Worm (Caenorhabditis elegans) whole organism, L2 larva: ENCODE results near the gene Y54G2A.52.

ENCODE experiments used
- blmp-1 ChIP-seq: sonication (generic microtip); optimal IDR thresholded peaks from 2 replicates; lab custom pipeline; 2017; ENCODE audit warnings: missing genetic modification characterization, mild to moderate bottlenecking, missing compliant biosample characterization, antibody characterized with exemption, moderate library complexity; ENCODE audit not compliant: insufficient read depth
- lin-39 ChIP-seq: fragments of 150-350 bp; optimal IDR thresholded peaks from 2 replicates; lab custom pipeline; 2014; ENCODE audit warnings: missing biosample characterization, missing genetic modification reagents, missing genetic modification characterization
- mab-5 ChIP-seq: fragments of 150-350 bp; optimal IDR thresholded peaks from 2 replicates; lab custom pipeline; 2014; ENCODE audit warnings: missing biosample characterization, missing genetic modification characterization
- nhr-23 ChIP-seq: fragments of 150-350 bp; optimal IDR thresholded peaks from 2 replicates; lab custom pipeline; 2014; ENCODE audit warnings: missing biosample characterization, missing genetic modification reagents, missing genetic modification characterization
- nhr-237 ChIP-seq: fragments of 150-350 bp; optimal IDR thresholded peaks from 2 replicates; lab custom pipeline; 2014; ENCODE audit warnings: missing biosample characterization, missing genetic modification characterization
- nhr-6 ChIP-seq: fragments of 150-350 bp; optimal IDR thresholded peaks from 2 replicates; lab custom pipeline; 2014; ENCODE audit warnings: missing biosample characterization, missing genetic modification characterization
- peb-1 ChIP-seq: fragments of 150-350 bp; optimal IDR thresholded peaks from 2 replicates; lab custom pipeline; 2014; ENCODE audit warnings: missing biosample characterization, missing genetic modification characterization
- unc-39 ChIP-seq: fragments of 150-350 bp; optimal IDR thresholded peaks from 2 replicates; lab custom pipeline; 2014; ENCODE audit warnings: missing biosample characterization, missing genetic modification characterization
- unc-62 ChIP-seq: fragments of 150-350 bp; optimal IDR thresholded peaks from 2 replicates; lab custom pipeline; 2014; ENCODE audit warnings: missing biosample characterization, missing genetic modification reagents, missing genetic modification characterization
- ztf-11 ChIP-seq: sonication (generic microtip); optimal IDR thresholded peaks from 2 replicates; lab custom pipeline; 2017; ENCODE audit warnings: missing biosample characterization, missing genetic modification characterization

- TF ChIP-seq unc-62 (GFP tag; lab: Kevin White, UChicago) (no peak), nhr-237 (tag; lab: Kevin White, UChicago) (no peak), blmp-1 (tag; lab: Kevin White, UChicago) (no peak), unc-39 (tag; lab: Kevin White, UChicago) (no peak), ztf-11 (tag; lab: Kevin White, UChicago) (no peak), nhr-6 (no peak), nhr-23 (tag; lab: Kevin White, UChicago) (no peak), lin-39 (tag; lab: Kevin White, UChicago) (no peak), peb-1 (tag; lab: Kevin White, UChicago) (no peak), mab-5 (tag; lab: Kevin White, UChicago) (no peak)
These were observed 27.7 kb downstream of the Y54G2A.52 start for ce11 chrIV:2770835-2771234.
